Fruit fly (Drosophila melanogaster) whole organism, embryonic: ENCODE measurements around the gene Prm.

ENCODE experiments used
- Aef1 ChIP-seq: fragments of 200-800 bp; sonication (Bioruptor generic); IDR thresholded peaks from 3 replicates; pipeline ENCODE4 v1.3.6; 2022; ENCODE audit warnings: missing biosample characterization, missing genetic modification characterization
- Atf-2 ChIP-seq: fragments of 200-800 bp; sonication (Bioruptor generic); optimal IDR thresholded peaks from 2 replicates; lab custom pipeline; 2016; ENCODE audit warnings: missing biosample characterization, missing genetic modification characterization
- Atf6 ChIP-seq: fragments of 200-800 bp; sonication (Bioruptor generic); IDR thresholded peaks from 2 replicates; pipeline ENCODE4 v1.3.6; 2022; ENCODE audit warnings: missing biosample characterization, missing genetic modification characterization
- CG10321 ChIP-seq: fragments of 200-800 bp; sonication (Bioruptor generic); IDR thresholded peaks from 2 replicates; pipeline ENCODE4 v1.3.6; 2022; ENCODE audit warnings: missing biosample characterization, missing genetic modification characterization
- CG10366 ChIP-seq: fragments of 200-800 bp; sonication (Bioruptor generic); IDR thresholded peaks from 2 replicates; pipeline ENCODE4 v1.3.6; 2022; ENCODE audit warnings: missing biosample characterization, missing genetic modification characterization
- CG10431 ChIP-seq: fragments of 200-800 bp; sonication (Bioruptor generic); optimal IDR thresholded peaks from 3 replicates; lab custom pipeline; 2018; ENCODE audit warnings: missing biosample characterization, mild to moderate bottlenecking, missing genetic modification characterization
- CG10543 ChIP-seq: fragments of 200-800 bp; sonication (Bioruptor generic); optimal IDR thresholded peaks from 3 replicates; lab custom pipeline; 2017; ENCODE audit warnings: missing biosample characterization, mild to moderate bottlenecking, missing genetic modification characterization, moderate library complexity
- CG14014 ChIP-seq: fragments of 200-800 bp; sonication (Bioruptor generic); IDR thresholded peaks from 2 replicates; pipeline ENCODE4 v1.3.6; 2022; ENCODE audit warnings: missing biosample characterization, missing genetic modification characterization
- CG14710 ChIP-seq: fragments of 200-800 bp; sonication (Bioruptor generic); optimal IDR thresholded peaks from 3 replicates; lab custom pipeline; 2019; ENCODE audit warnings: missing biosample characterization, mild to moderate bottlenecking, missing genetic modification characterization, moderate library complexity
- CG17385 ChIP-seq: fragments of 200-800 bp; sonication (Bioruptor generic); optimal IDR thresholded peaks from 3 replicates; lab custom pipeline; 2018; ENCODE audit warnings: missing biosample characterization, mild to moderate bottlenecking, missing genetic modification characterization
- CG30403 ChIP-seq: fragments of 200-800 bp; sonication (Bioruptor generic); optimal IDR thresholded peaks from 3 replicates; lab custom pipeline; 2016; ENCODE audit warnings: missing biosample characterization, missing genetic modification characterization
- CG31365 ChIP-seq: fragments of 200-800 bp; sonication (Bioruptor generic); optimal IDR thresholded peaks from 2 replicates; lab custom pipeline; 2018; ENCODE audit warnings: missing biosample characterization, mild to moderate bottlenecking, missing genetic modification characterization
- CG4707 ChIP-seq: fragments of 200-800 bp; sonication (Bioruptor generic); optimal IDR thresholded peaks from 2 replicates; lab custom pipeline; 2018; ENCODE audit warnings: missing biosample characterization, mild to moderate bottlenecking, missing genetic modification characterization, moderate library complexity
- CG5245 ChIP-seq: fragments of 200-800 bp; sonication (Bioruptor generic); optimal IDR thresholded peaks from 3 replicates; lab custom pipeline; 2016; ENCODE audit warnings: missing biosample characterization, missing genetic modification characterization
- CG5953 ChIP-seq: fragments of 200-800 bp; sonication (Bioruptor generic); IDR thresholded peaks from 2 replicates; pipeline ENCODE4 v1.3.6; 2022; ENCODE audit warnings: missing biosample characterization, missing genetic modification characterization
- CG9932 ChIP-seq: fragments of 200-800 bp; sonication (Bioruptor generic); IDR thresholded peaks from 2 replicates; pipeline ENCODE4 v1.3.6; 2022; ENCODE audit warnings: missing biosample characterization, missing genetic modification characterization
- CTCF ChIP-seq: fragments of 200-800 bp; sonication (Bioruptor generic); optimal IDR thresholded peaks from 2 replicates; lab custom pipeline; 2017; ENCODE audit warnings: missing biosample characterization, mild to moderate bottlenecking, missing genetic modification characterization, moderate library complexity
- D19B ChIP-seq: fragments of 200-800 bp; sonication (Bioruptor generic); optimal IDR thresholded peaks from 2 replicates; lab custom pipeline; 2017; ENCODE audit warnings: missing biosample characterization, mild to moderate bottlenecking, missing genetic modification characterization
- E2f1 ChIP-seq: fragments of 200-800 bp; sonication (Bioruptor generic); IDR thresholded peaks from 2 replicates; pipeline ENCODE4 v1.3.6; 2022; ENCODE audit warnings: missing biosample characterization, missing genetic modification characterization
- H15 ChIP-seq: fragments of 200-800 bp; sonication (Bioruptor generic); IDR thresholded peaks from 3 replicates; pipeline ENCODE4 v1.3.6; 2022; ENCODE audit warnings: missing biosample characterization, missing genetic modification characterization
- HHEX ChIP-seq: fragments of 200-800 bp; sonication (Bioruptor generic); optimal IDR thresholded peaks from 3 replicates; lab custom pipeline; 2017; ENCODE audit warnings: missing biosample characterization, mild to moderate bottlenecking, missing genetic modification characterization, missing genetic modification reagents
- Hey ChIP-seq: fragments of 200-800 bp; sonication (Bioruptor generic); optimal IDR thresholded peaks from 3 replicates; lab custom pipeline; 2018; ENCODE audit warnings: missing biosample characterization, mild to moderate bottlenecking, missing genetic modification characterization
- Hmr ChIP-seq: fragments of 200-800 bp; sonication (Bioruptor generic); optimal IDR thresholded peaks from 3 replicates; lab custom pipeline; 2017; ENCODE audit warnings: mild to moderate bottlenecking, missing biosample characterization, missing genetic modification reagents, missing genetic modification characterization
- Mrtf ChIP-seq: fragments of 200-800 bp; sonication (Bioruptor generic); IDR thresholded peaks from 3 replicates; pipeline ENCODE4 v1.3.6; 2022; ENCODE audit warnings: missing biosample characterization, missing genetic modification characterization
- NFAT ChIP-seq: fragments of 200-800 bp; sonication (Bioruptor generic); IDR thresholded peaks from 2 replicates; pipeline ENCODE4 v1.3.6; 2022; ENCODE audit warnings: missing biosample characterization, missing genetic modification characterization
- Ptx1 ChIP-seq: fragments of 200-800 bp; sonication (Bioruptor generic); IDR thresholded peaks from 2 replicates; pipeline ENCODE4 v1.3.6; 2022; ENCODE audit warnings: missing biosample characterization, missing genetic modification characterization
- Sox102F ChIP-seq: fragments of 200-800 bp; sonication (Bioruptor generic); optimal IDR thresholded peaks from 2 replicates; lab custom pipeline; 2018; ENCODE audit warnings: missing biosample characterization, mild to moderate bottlenecking, missing genetic modification characterization, moderate library complexity
- Sry-β ChIP-seq: fragments of 200-800 bp; sonication (Bioruptor generic); optimal IDR thresholded peaks from 2 replicates; lab custom pipeline; 2018; ENCODE audit warnings: missing biosample characterization, mild to moderate bottlenecking, missing genetic modification characterization, moderate library complexity
- Ssrp ChIP-seq: fragments of 200-800 bp; sonication (Bioruptor generic); optimal IDR thresholded peaks from 2 replicates; lab custom pipeline; 2018; ENCODE audit warnings: missing biosample characterization, mild to moderate bottlenecking, missing genetic modification characterization, moderate library complexity
- bbx ChIP-seq: fragments of 200-800 bp; sonication (Bioruptor generic); IDR thresholded peaks from 2 replicates; pipeline ENCODE4 v1.3.6; 2022; ENCODE audit warnings: missing biosample characterization, missing genetic modification characterization; ENCODE audit not compliant: partially characterized antibody
- chinmo ChIP-seq: fragments of 200-800 bp; sonication (Bioruptor generic); IDR thresholded peaks from 4 replicates; pipeline ENCODE4 v1.3.6; 2022; ENCODE audit warnings: missing biosample characterization, missing genetic modification characterization; ENCODE audit not compliant: partially characterized antibody
- cwo ChIP-seq: fragments of 200-800 bp; sonication (Bioruptor generic); optimal IDR thresholded peaks from 3 replicates; lab custom pipeline; 2017; ENCODE audit warnings: missing biosample characterization, missing genetic modification characterization, mild to moderate bottlenecking, moderate library complexity, missing genetic modification reagents
- dysf ChIP-seq: fragments of 200-800 bp; sonication (Bioruptor generic); IDR thresholded peaks from 3 replicates; pipeline ENCODE4 v1.3.6; 2022; ENCODE audit warnings: missing biosample characterization, missing genetic modification characterization
- eve ChIP-seq, 2 experiments: fragments of >200 bp; optimal IDR thresholded peaks; 2 replicates each; lab custom pipeline; 2017; ENCODE audit warnings: missing biosample characterization in 2 of 2, missing genetic modification characterization in 2 of 2
- fd96Cb ChIP-seq: fragments of 200-800 bp; sonication (Bioruptor generic); optimal IDR thresholded peaks from 2 replicates; lab custom pipeline; 2018; ENCODE audit warnings: missing biosample characterization, mild to moderate bottlenecking, missing genetic modification characterization, moderate library complexity
- gfzf ChIP-seq: fragments of 200-800 bp; sonication (Bioruptor generic); optimal IDR thresholded peaks from 2 replicates; lab custom pipeline; 2016; ENCODE audit warnings: missing biosample characterization, mild to moderate bottlenecking, missing genetic modification characterization, moderate library complexity
- gsb-n ChIP-seq: fragments of 200-800 bp; sonication (Bioruptor generic); optimal IDR thresholded peaks from 3 replicates; lab custom pipeline; 2018; ENCODE audit warnings: missing biosample characterization, mild to moderate bottlenecking, missing genetic modification characterization
- hb ChIP-seq: fragments of 200-800 bp; sonication (Bioruptor generic); IDR thresholded peaks from 3 replicates; pipeline ENCODE4 v1.3.6; 2022; ENCODE audit warnings: missing biosample characterization, missing genetic modification characterization; ENCODE audit not compliant: partially characterized antibody
- mld ChIP-seq: fragments of 200-800 bp; sonication (Bioruptor generic); IDR thresholded peaks from 3 replicates; pipeline ENCODE4 v1.3.6; 2022; ENCODE audit warnings: missing biosample characterization, missing genetic modification characterization; ENCODE audit not compliant: partially characterized antibody
- pan ChIP-seq, 4 experiments: fragments of >200 bp in 3 of 4; fragments of 200-800 bp in 1 of 4; sonication (Bioruptor generic) in 1 of 4; optimal IDR thresholded peaks in 3 of 4; IDR thresholded peaks in 1 of 4; 2 replicates each; pipeline versions ENCODE4 v1.3.6 to Lab custom; 2017 to 2022; ENCODE audit warnings: missing biosample characterization in 2 of 4, missing genetic modification characterization in 2 of 4, mixed read lengths in 1 of 4
- prd ChIP-seq, 3 experiments: fragments of >200 bp in 2 of 3; fragments of 200-800 bp in 1 of 3; sonication (Bioruptor generic) in 1 of 3; optimal IDR thresholded peaks in 2 of 3; IDR thresholded peaks in 1 of 3; 2 replicates in 2 of 3; 3 replicates in 1 of 3; pipeline versions ENCODE4 v1.3.6 to Lab custom; 2017 to 2022; ENCODE audit warnings: missing biosample characterization in 1 of 3, missing genetic modification characterization in 1 of 3
- ranshi ChIP-seq: fragments of 200-800 bp; sonication (Bioruptor generic); IDR thresholded peaks from 2 replicates; pipeline ENCODE4 v1.3.6; 2022; ENCODE audit warnings: missing biosample characterization, missing genetic modification characterization
- row ChIP-seq: fragments of 200-800 bp; sonication (Bioruptor generic); IDR thresholded peaks from 3 replicates; pipeline ENCODE4 v1.3.6; 2022; ENCODE audit warnings: missing biosample characterization, missing genetic modification characterization
- shn ChIP-seq: fragments of 200-800 bp; sonication (Bioruptor generic); optimal IDR thresholded peaks from 3 replicates; lab custom pipeline; 2016; ENCODE audit warnings: missing biosample characterization, missing genetic modification characterization
- ssp ChIP-seq: fragments of 200-800 bp; sonication (Bioruptor generic); IDR thresholded peaks from 2 replicates; pipeline ENCODE4 v1.3.6; 2022; ENCODE audit warnings: missing biosample characterization, missing genetic modification characterization
- sug ChIP-seq: fragments of 200-800 bp; optimal IDR thresholded peaks from 2 replicates; lab custom pipeline; 2019; ENCODE audit warnings: missing biosample characterization, mild to moderate bottlenecking, missing genetic modification characterization, moderate library complexity
- tgo ChIP-seq: fragments of 200-800 bp; sonication (Bioruptor generic); IDR thresholded peaks from 3 replicates; pipeline ENCODE4 v1.3.6; 2022; ENCODE audit warnings: missing biosample characterization, missing genetic modification characterization
- vvl ChIP-seq: fragments of 200-800 bp; sonication (Bioruptor generic); IDR thresholded peaks from 2 replicates; pipeline ENCODE4 v1.3.6; 2022; ENCODE audit warnings: missing biosample characterization, missing genetic modification characterization
- zfh2 ChIP-seq: fragments of 200-800 bp; sonication (Bioruptor generic); optimal IDR thresholded peaks from 2 replicates; lab custom pipeline; 2016; ENCODE audit warnings: missing biosample characterization, missing genetic modification characterization

Gene Prm

DNA sequence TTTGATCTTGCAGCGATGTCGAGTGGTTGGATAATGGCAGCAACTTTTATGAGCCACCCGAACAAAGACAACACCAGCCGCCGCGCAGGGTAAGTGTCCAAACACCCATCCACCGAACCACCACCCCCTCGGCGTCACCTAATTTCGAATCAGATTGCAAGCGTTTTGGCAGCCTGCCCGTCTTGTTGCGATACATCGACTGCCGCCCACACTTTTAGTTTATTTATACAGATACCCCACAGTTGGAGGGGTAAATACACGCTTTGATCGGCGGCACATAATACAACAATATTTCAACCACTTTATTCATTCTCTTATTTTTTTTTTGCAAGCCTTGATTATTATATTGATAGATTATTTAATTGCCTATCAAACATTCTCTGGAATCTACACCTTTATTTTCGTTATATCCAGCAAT, 17.9 kb upstream of the Prm start (continued):
- no peak for TF ChIP-seq CG14710 (tag; lab: Kevin White, UChicago)
- no peak for TF ChIP-seq pan (optimal IDR thresholded peaks at IDR 0.05; lab: Kevin White, UChicago)
- TF ChIP-seq pan (GFP tag; optimal IDR thresholded peaks at IDR 0.05 in 1 of 2, IDR thresholded peaks at IDR 0.05 in 1 of 2) = peak in 1 of 2 experiments; percentile 80
- TF ChIP-seq HHEX (GFP tag; lab: Kevin White, UChicago) = no peak
- peak; percentile 43 for TF ChIP-seq ssp (GFP tag; lab: Robert Waterston, UW)
- peak; percentile 70 for TF ChIP-seq D19B (GFP tag; lab: Kevin White, UChicago)
- no peak for TF ChIP-seq CTCF (GFP tag; lab: Kevin White, UChicago)
- peak; percentile 94; the same call in 3 of the 4 replicates for TF ChIP-seq chinmo (GFP tag; lab: Robert Waterston, UW)
- peak; percentile 41; the same call in 1 of the 2 replicates for TF ChIP-seq NFAT (GFP tag; lab: Robert Waterston, UW)
- TF ChIP-seq fd96Cb (tag; lab: Kevin White, UChicago) = peak; percentile 0
- TF ChIP-seq Sry-β (GFP tag; lab: Kevin White, UChicago) = no peak
- peak; percentile 16 for TF ChIP-seq cwo (GFP tag; lab: Kevin White, UChicago)
- 0 out of 3 replicates have a peak, but pooled peaks have one; percentile 25 for TF ChIP-seq hb
- TF ChIP-seq vvl (GFP tag; lab: Robert Waterston, UW) = peak; percentile 75
- no peak for TF ChIP-seq eve (GFP tag; optimal IDR thresholded peaks at IDR 0.05; lab: Kevin White, UChicago)
- TF ChIP-seq mld (GFP tag; lab: Robert Waterston, UW) = 0 out of 3 replicates have a peak, but pooled peaks have one; percentile 17
- TF ChIP-seq CG5245 (GFP tag; lab: Kevin White, UChicago) = no peak
- TF ChIP-seq CG10366 (GFP tag; lab: Robert Waterston, UW) = peak; percentile 59
- TF ChIP-seq dysf (GFP tag; lab: Robert Waterston, UW) = peak; percentile 75
- TF ChIP-seq prd (optimal IDR thresholded peaks at IDR 0.05; lab: Kevin White, UChicago) = no peak
- peak; percentile 52; the same call in 1 of the 3 replicates for TF ChIP-seq prd (GFP tag; IDR thresholded peaks at IDR 0.05; lab: Robert Waterston, UW)
- TF ChIP-seq Aef1 (GFP tag; lab: Robert Waterston, UW) = peak; percentile 43; the same call in 2 of the 3 replicates
- TF ChIP-seq sug (tag; lab: Kevin White, UChicago) = no peak
- TF ChIP-seq gfzf (GFP tag; lab: Kevin White, UChicago) = no peak
- TF ChIP-seq CG5953 = no peak
- no peak for TF ChIP-seq CG31365 (tag; lab: Kevin White, UChicago)
- TF ChIP-seq tgo (GFP tag; lab: Robert Waterston, UW) = peak; percentile 36; the same call in 1 of the 3 replicates
- no peak for TF ChIP-seq gsb-n (tag; lab: Kevin White, UChicago)
- no peak for TF ChIP-seq Atf-2 (GFP tag; lab: Kevin White, UChicago)
- TF ChIP-seq CG14014 (GFP tag; lab: Robert Waterston, UW) = peak; percentile 54; the same call in 1 of the 2 replicates
- TF ChIP-seq CG9932 (GFP tag; lab: Robert Waterston, UW) = peak; percentile 64
- peak; percentile 60 for TF ChIP-seq Sox102F (GFP tag; lab: Kevin White, UChicago)
- TF ChIP-seq shn (GFP tag; lab: Kevin White, UChicago) = peak; percentile 3
- TF ChIP-seq Ptx1 (GFP tag; lab: Robert Waterston, UW) = peak; percentile 68
- TF ChIP-seq CG10543 = peak; percentile 60
- TF ChIP-seq CG30403 (GFP tag; lab: Kevin White, UChicago) = peak; percentile 45
- TF ChIP-seq bbx (GFP tag; lab: Robert Waterston, UW) = no peak
- TF ChIP-seq Mrtf (GFP tag; lab: Robert Waterston, UW) = peak; percentile 72; the same call in 2 of the 3 replicates
- no peak for TF ChIP-seq CG10321 (GFP tag; lab: Robert Waterston, UW)
- peak; percentile 65; the same call in 1 of the 2 replicates for TF ChIP-seq Atf6 (GFP tag; lab: Robert Waterston, UW)
- TF ChIP-seq zfh2 (GFP tag; lab: Kevin White, UChicago) = peak; percentile 28
- TF ChIP-seq row (GFP tag; lab: Robert Waterston, UW) = peak; percentile 76
- peak; percentile 61 for TF ChIP-seq Hey (tag; lab: Kevin White, UChicago)
- no peak for TF ChIP-seq CG4707
- peak; percentile 56; the same call in 1 of the 3 replicates for TF ChIP-seq H15 (GFP tag; lab: Robert Waterston, UW)
- TF ChIP-seq Hmr = peak; percentile 42
- 0 out of 2 replicates have a peak, but pooled peaks have one; percentile 33 for TF ChIP-seq ranshi (GFP tag; lab: Robert Waterston, UW)
- peak; percentile 32; the same call in 1 of the 2 replicates for TF ChIP-seq E2f1
- peak; percentile 46 for TF ChIP-seq Ssrp (tag; lab: Kevin White, UChicago)
- peak; percentile 54 for TF ChIP-seq CG17385 (GFP tag; lab: Kevin White, UChicago)
- no peak for TF ChIP-seq CG10431 (GFP tag; lab: Kevin White, UChicago)
